Worm (Caenorhabditis elegans) whole organism, young adult: ENCODE data around the gene F58E6.4.

Experiments used
- B0336.3 ChIP-seq: fragments of 200-800 bp; sonication (Bioruptor generic); IDR thresholded peaks from 2 replicates; pipeline ENCODE4 v1.3.6; 2022; ENCODE audit warnings: missing genetic modification characterization, missing compliant biosample characterization
- F23B12.7 ChIP-seq: sonication (generic microtip); optimal IDR thresholded peaks from 2 replicates; lab custom pipeline; 2017; ENCODE audit warnings: missing genetic modification characterization, mild to moderate bottlenecking, missing compliant biosample characterization, antibody characterized with exemption, moderate library complexity; ENCODE audit not compliant: insufficient read depth
- K12H6.12 ChIP-seq: fragments of 200-800 bp; sonication (Bioruptor generic); optimal IDR thresholded peaks from 2 replicates; lab custom pipeline; 2018; ENCODE audit warnings: mild to moderate bottlenecking, missing genetic modification characterization, missing compliant biosample characterization
- Y53G8AR.9 ChIP-seq: fragments of 200-800 bp; sonication (Bioruptor generic); conservative IDR thresholded peaks from 2 replicates; pipeline ENCODE4 v1.3.6; 2022; ENCODE audit warnings: missing genetic modification reagents, missing genetic modification characterization, missing compliant biosample characterization
- Y79H2A.3 ChIP-seq: fragments of 200-800 bp; sonication (Bioruptor generic); conservative IDR thresholded peaks from 2 replicates; pipeline ENCODE4 v1.3.6; 2022; ENCODE audit warnings: missing genetic modification reagents, missing genetic modification characterization, missing compliant biosample characterization
- akir-1 ChIP-seq: fragments of 200-800 bp; sonication (Bioruptor generic); optimal IDR thresholded peaks from 2 replicates; lab custom pipeline; 2018; ENCODE audit warnings: mild to moderate bottlenecking, missing genetic modification characterization, moderate library complexity, missing compliant biosample characterization
- ama-1 ChIP-seq, 3 experiments: fragments of 150-350 bp in 1 of 3; sonication (generic microtip) in 2 of 3; optimal IDR thresholded peaks; 2 replicates each; lab custom pipeline; 2014 to 2018; ENCODE audit warnings: missing biosample characterization in 2 of 3, missing genetic modification characterization in 2 of 3, missing genetic modification reagents in 2 of 3
- attf-3 ChIP-seq: fragments of 200-800 bp; sonication (Bioruptor generic); conservative IDR thresholded peaks from 2 replicates; pipeline ENCODE4 v1.3.6; 2022; ENCODE audit warnings: missing genetic modification reagents, missing genetic modification characterization, missing compliant biosample characterization
- attf-5 ChIP-seq: fragments of 200-800 bp; sonication (Bioruptor generic); optimal IDR thresholded peaks from 2 replicates; lab custom pipeline; 2018; ENCODE audit warnings: mild to moderate bottlenecking, missing genetic modification characterization, missing compliant biosample characterization
- cebp-2 ChIP-seq: fragments of 200-800 bp; sonication (Bioruptor generic); IDR thresholded peaks from 2 replicates; pipeline ENCODE4 v1.3.6; 2022; ENCODE audit warnings: missing genetic modification characterization, missing compliant biosample characterization
- dpff-1 ChIP-seq: sonication (generic microtip); optimal IDR thresholded peaks from 2 replicates; lab custom pipeline; 2017; ENCODE audit warnings: mild to moderate bottlenecking, missing genetic modification characterization, missing compliant biosample characterization
- lsl-1 ChIP-seq: fragments of 200-800 bp; sonication (Bioruptor generic); optimal IDR thresholded peaks from 2 replicates; lab custom pipeline; 2018; ENCODE audit warnings: mild to moderate bottlenecking, missing genetic modification characterization, moderate library complexity, missing compliant biosample characterization
- madf-3 ChIP-seq: fragments of 200-800 bp; sonication (Bioruptor generic); IDR thresholded peaks from 2 replicates; pipeline ENCODE4 v1.3.6; 2022; ENCODE audit warnings: missing genetic modification reagents, missing genetic modification characterization, missing compliant biosample characterization
- mcd-1 ChIP-seq: fragments of 200-800 bp; sonication (Bioruptor generic); IDR thresholded peaks from 2 replicates; pipeline ENCODE4 v1.3.6; 2022; ENCODE audit warnings: missing genetic modification reagents, missing genetic modification characterization, missing compliant biosample characterization
- mes-4 ChIP-seq: sonication (generic microtip); optimal IDR thresholded peaks from 2 replicates; lab custom pipeline; 2016; ENCODE audit warnings: missing genotype, missing genetic modification characterization, missing compliant biosample characterization
- nhr-80 ChIP-seq: sonication (generic microtip); optimal IDR thresholded peaks from 2 replicates; lab custom pipeline; 2016; ENCODE audit warnings: missing genetic modification characterization, missing compliant biosample characterization
- pbrm-1 ChIP-seq: fragments of 200-800 bp; sonication (Bioruptor generic); IDR thresholded peaks from 2 replicates; pipeline ENCODE4 v1.3.6; 2022; ENCODE audit warnings: missing genetic modification reagents, missing genetic modification characterization, missing compliant biosample characterization
- pha-4 ChIP-seq: fragments of 150-350 bp; sonication (generic microtip); optimal IDR thresholded peaks from 2 replicates; lab custom pipeline; 2014; ENCODE audit warnings: missing biosample characterization, missing genetic modification reagents, missing genetic modification characterization
- tbp1 ChIP-seq: fragments of 200-800 bp; sonication (Bioruptor generic); optimal IDR thresholded peaks from 2 replicates; lab custom pipeline; 2018; ENCODE audit warnings: mild to moderate bottlenecking, missing genetic modification characterization, missing compliant biosample characterization
- ztf-6 ChIP-seq: fragments of 200-800 bp; sonication (Bioruptor generic); IDR thresholded peaks from 2 replicates; pipeline ENCODE4 v1.3.6; 2022; ENCODE audit warnings: missing genetic modification reagents, missing genetic modification characterization, missing compliant biosample characterization

The F58E6.4 gene

DNA sequence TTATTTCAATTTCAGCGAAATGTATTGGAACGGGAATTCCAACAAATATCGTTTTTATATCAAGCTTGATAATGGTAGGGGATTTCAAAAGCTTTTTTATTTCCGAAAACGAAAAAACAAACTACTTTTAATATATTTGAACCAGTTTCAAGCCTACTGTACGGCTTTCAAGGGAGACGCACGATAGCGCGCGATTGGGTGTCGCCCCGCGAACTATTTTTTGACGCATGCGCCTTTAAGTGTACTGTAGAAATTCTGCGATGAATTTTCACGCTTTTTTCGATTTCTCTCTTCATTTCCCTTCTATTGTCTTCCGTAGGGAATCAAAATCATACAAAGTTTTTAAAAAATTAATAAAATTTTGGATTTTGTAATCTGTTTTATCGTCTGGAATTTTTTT is 46.7 kb downstream of the F58E6.4 start (continued):
- TF ChIP-seq ztf-6 (GFP tag; lab: Robert Waterston, UW) (no peak), dpff-1 (tag; lab: Kevin White, UChicago) (no peak), Y53G8AR.9 (GFP tag; lab: Robert Waterston, UW) (no peak)

DNA sequence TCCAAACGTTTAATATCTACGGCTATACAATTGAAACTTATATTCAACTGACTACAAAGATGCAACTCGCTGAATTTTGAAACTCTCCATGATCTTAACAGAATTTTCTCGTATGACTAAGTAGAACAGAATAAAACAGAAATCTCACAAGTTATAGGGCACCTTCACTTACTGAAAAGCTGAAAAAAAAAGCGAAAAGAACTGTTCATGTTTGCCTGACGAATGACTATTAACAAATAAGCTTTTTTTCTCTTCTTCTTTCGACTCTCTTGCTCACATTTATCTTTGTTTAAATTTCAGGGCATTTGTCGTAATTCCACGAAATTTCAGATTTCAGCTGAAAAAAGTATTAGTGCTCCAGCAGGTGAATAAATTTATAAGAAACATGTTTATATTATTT is 47.5 kb downstream of the F58E6.4 start, which contains the start of gene xbx-6:
Gene xbx-6 (plus strand): TSS at position 301 of the 400 bp plus-strand sequence.
- TF ChIP-seq B0336.3 (no peak), ama-1 (optimal IDR thresholded peaks at IDR 0.05; lab: Kevin White, UChicago) (no peak), ama-1 (GFP tag; optimal IDR thresholded peaks at IDR 0.05; lab: Kevin White, UChicago) (no peak), tbp1 (GFP tag; lab: Kevin White, UChicago) (no peak), pha-4 (no peak), attf-5 (no peak), mcd-1 (GFP tag; lab: Robert Waterston, UW) (no peak), Y79H2A.3 (no peak), lsl-1 (GFP tag; lab: Kevin White, UChicago) (no peak), pbrm-1 (GFP tag; lab: Robert Waterston, UW) (no peak), madf-3 (no peak), F23B12.7 (tag; lab: Kevin White, UChicago) (no peak), cebp-2 (GFP tag; lab: Robert Waterston, UW) (no peak), akir-1 (GFP tag; lab: Kevin White, UChicago) (no peak), K12H6.12 (tag; lab: Kevin White, UChicago) (no peak), attf-3 (GFP tag; lab: Robert Waterston, UW) (no peak)

DNA sequence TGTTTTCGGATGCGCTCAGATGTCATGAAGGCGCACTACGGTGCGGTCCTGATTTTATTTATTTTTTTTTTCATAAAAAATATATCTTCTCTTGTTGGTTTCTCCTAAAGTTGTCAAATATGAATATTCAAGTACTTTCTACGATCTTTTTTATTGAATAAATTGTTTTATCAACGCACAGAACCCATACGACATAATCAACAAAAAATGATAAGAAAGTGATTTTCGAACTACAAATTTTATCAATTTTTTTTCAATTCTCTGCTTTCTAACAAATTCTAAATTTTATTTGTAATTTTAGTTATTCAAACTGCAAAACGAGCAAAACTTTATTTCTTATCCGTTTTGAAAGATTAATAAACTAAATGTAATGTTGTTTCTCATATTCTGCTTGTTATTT is 48.3 kb downstream of the F58E6.4 start:
- TF ChIP-seq mes-4 (tag; lab: Kevin White, UChicago) (no peak), nhr-80 (peak; percentile 10)
